Worm (Caenorhabditis elegans) whole organism, L1 larva: Measurements from ENCODE around the gene T20B12.5.
A peak's percentile ranks its signal among the peaks of the same experiment; 100 is the strongest.

Source experiments
- C16A3.4 ChIP-seq: fragments of 150-350 bp; optimal IDR thresholded peaks from 2 replicates; lab custom pipeline; 2014; ENCODE audit warnings: missing biosample characterization, missing genetic modification characterization
- F16B12.6 ChIP-seq: fragments of 150-350 bp; optimal IDR thresholded peaks from 2 replicates; lab custom pipeline; 2014; ENCODE audit warnings: missing biosample characterization, missing genetic modification characterization
- aly-2 ChIP-seq: fragments of 150-350 bp; optimal IDR thresholded peaks from 2 replicates; lab custom pipeline; 2014; ENCODE audit warnings: missing biosample characterization, missing genetic modification characterization
- ama-1 ChIP-seq: fragments of 150-350 bp; optimal IDR thresholded peaks from 2 replicates; lab custom pipeline; 2014
- blmp-1 ChIP-seq: fragments of 150-350 bp; optimal IDR thresholded peaks from 2 replicates; lab custom pipeline; 2014; ENCODE audit warnings: missing biosample characterization, missing genetic modification characterization
- ceh-63 ChIP-seq: fragments of 200-800 bp; sonication (Bioruptor generic); optimal IDR thresholded peaks from 2 replicates; lab custom pipeline; 2018; ENCODE audit warnings: mild to moderate bottlenecking, missing genetic modification characterization, missing compliant biosample characterization
- dpl-1 ChIP-seq, 3 experiments: fragments of 150-350 bp in 2 of 3; sonication (generic microtip) in 1 of 3; optimal IDR thresholded peaks; 2 replicates each; lab custom pipeline; 2014 to 2017; ENCODE audit warnings: missing biosample characterization in 3 of 3, missing genetic modification characterization in 3 of 3, missing genetic modification reagents in 3 of 3
- dsc-1 ChIP-seq: sonication (generic microtip); optimal IDR thresholded peaks from 2 replicates; lab custom pipeline; 2016; ENCODE audit warnings: mild to moderate bottlenecking, missing genetic modification characterization, missing compliant biosample characterization
- efl-1 ChIP-seq, 4 experiments: fragments of 150-350 bp; optimal IDR thresholded peaks in 3 of 4; peaks in 1 of 4; 1 replicate in 1 of 4; 2 replicates in 3 of 4; lab custom pipeline; 2014; ENCODE audit warnings: missing biosample characterization in 2 of 4, missing genetic modification characterization in 2 of 4, missing genetic modification reagents in 2 of 4
- elt-2 ChIP-seq: sonication (generic microtip); optimal IDR thresholded peaks from 2 replicates; lab custom pipeline; 2016; ENCODE audit warnings: missing genetic modification characterization, mild to moderate bottlenecking, inconsistent platforms, missing compliant biosample characterization, missing genetic modification reagents
- ets-5 ChIP-seq: fragments of 200-800 bp; sonication (Bioruptor generic); IDR thresholded peaks from 2 replicates; pipeline ENCODE4 v1.3.6; 2022; ENCODE audit warnings: missing genetic modification characterization, missing compliant biosample characterization
- fkh-8 ChIP-seq: sonication (generic microtip); optimal IDR thresholded peaks from 2 replicates; lab custom pipeline; 2016; ENCODE audit warnings: mild to moderate bottlenecking, missing genetic modification characterization, missing compliant biosample characterization
- hlh-4 ChIP-seq: sonication (generic microtip); optimal IDR thresholded peaks from 2 replicates; lab custom pipeline; 2016; ENCODE audit warnings: mild to moderate bottlenecking, missing genetic modification characterization, missing compliant biosample characterization
- hpl-2 ChIP-seq: fragments of 150-350 bp; optimal IDR thresholded peaks from 2 replicates; lab custom pipeline; 2014; ENCODE audit warnings: missing biosample characterization, missing genetic modification reagents, missing genetic modification characterization
- irx-1 ChIP-seq: sonication (generic microtip); optimal IDR thresholded peaks from 2 replicates; lab custom pipeline; 2016; ENCODE audit warnings: missing genetic modification characterization, missing compliant biosample characterization
- lin-13 ChIP-seq: fragments of 150-350 bp; optimal IDR thresholded peaks from 2 replicates; lab custom pipeline; 2014; ENCODE audit warnings: missing biosample characterization, missing genetic modification reagents, missing genetic modification characterization
- lin-14 ChIP-seq: fragments of 200-800 bp; sonication (Bioruptor generic); optimal IDR thresholded peaks from 2 replicates; lab custom pipeline; 2018; ENCODE audit warnings: mild to moderate bottlenecking, missing genetic modification characterization, moderate library complexity, missing compliant biosample characterization
- lin-15B ChIP-seq: fragments of 150-350 bp; sonication (generic microtip); optimal IDR thresholded peaks from 3 replicates; lab custom pipeline; 2014; ENCODE audit warnings: missing biosample characterization, missing genetic modification characterization
- lin-35 ChIP-seq, 2 experiments: fragments of 150-350 bp; optimal IDR thresholded peaks; 2 replicates each; lab custom pipeline; 2014; ENCODE audit warnings: missing biosample characterization in 2 of 2, missing genetic modification characterization in 2 of 2, missing genetic modification reagents in 2 of 2
- lir-3 ChIP-seq: sonication (generic microtip); optimal IDR thresholded peaks from 2 replicates; lab custom pipeline; 2016; ENCODE audit warnings: mild to moderate bottlenecking, missing genetic modification characterization, moderate library complexity, missing compliant biosample characterization; ENCODE audit not compliant: poor library complexity
- lsy-2 ChIP-seq, 2 experiments: fragments of 150-350 bp; optimal IDR thresholded peaks; 2 replicates each; lab custom pipeline; 2014; ENCODE audit warnings: missing biosample characterization in 2 of 2, missing genetic modification characterization in 2 of 2
- mdl-1 ChIP-seq, 2 experiments: fragments of 150-350 bp; optimal IDR thresholded peaks; 2 replicates each; lab custom pipeline; 2014 to 2017; ENCODE audit warnings: missing biosample characterization in 2 of 2, missing genetic modification characterization in 2 of 2, inconsistent platforms in 1 of 2
- mep-1 ChIP-seq: fragments of 150-350 bp; optimal IDR thresholded peaks from 2 replicates; lab custom pipeline; 2014; ENCODE audit warnings: missing biosample characterization, missing genetic modification characterization
- nhr-19 ChIP-seq: fragments of 200-800 bp; sonication (Bioruptor generic); conservative IDR thresholded peaks from 2 replicates; pipeline ENCODE4 v1.3.6; 2022; ENCODE audit warnings: missing genetic modification characterization, missing compliant biosample characterization
- nhr-20 ChIP-seq: sonication (generic microtip); optimal IDR thresholded peaks from 2 replicates; lab custom pipeline; 2016; ENCODE audit warnings: mild to moderate bottlenecking, missing genetic modification characterization, missing compliant biosample characterization
- nhr-47 ChIP-seq: sonication (generic microtip); optimal IDR thresholded peaks from 2 replicates; lab custom pipeline; 2016; ENCODE audit warnings: mild to moderate bottlenecking, missing genetic modification characterization, moderate library complexity, missing compliant biosample characterization
- nhr-71 ChIP-seq: sonication (generic microtip); optimal IDR thresholded peaks from 2 replicates; lab custom pipeline; 2016; ENCODE audit warnings: mild to moderate bottlenecking, missing genetic modification characterization, moderate library complexity, missing compliant biosample characterization
- nhr-76 ChIP-seq: sonication (generic microtip); optimal IDR thresholded peaks from 2 replicates; lab custom pipeline; 2017; ENCODE audit warnings: missing biosample characterization, missing genetic modification characterization
- nhr-77 ChIP-seq: fragments of 150-350 bp; optimal IDR thresholded peaks from 2 replicates; lab custom pipeline; 2014; ENCODE audit warnings: missing biosample characterization, missing genetic modification characterization
- nhr-84 ChIP-seq: sonication (generic microtip); optimal IDR thresholded peaks from 2 replicates; lab custom pipeline; 2017; ENCODE audit warnings: missing biosample characterization, missing genetic modification characterization
- nhr-85 ChIP-seq: sonication (generic microtip); peaks from one replicate; lab custom pipeline; 2016; ENCODE audit warnings: missing genetic modification characterization, inconsistent platforms, missing compliant biosample characterization
- nhr-90 ChIP-seq: sonication (generic microtip); optimal IDR thresholded peaks from 2 replicates; lab custom pipeline; 2016; ENCODE audit warnings: mild to moderate bottlenecking, missing genetic modification characterization, missing compliant biosample characterization; ENCODE audit not compliant: poor library complexity
- pqm-1 ChIP-seq: sonication (generic microtip); optimal IDR thresholded peaks from 3 replicates; lab custom pipeline; 2017; ENCODE audit warnings: missing biosample characterization, missing genetic modification characterization
- rnt-1 ChIP-seq: sonication (generic microtip); optimal IDR thresholded peaks from 2 replicates; lab custom pipeline; 2016; ENCODE audit warnings: mild to moderate bottlenecking, missing genetic modification characterization, moderate library complexity, missing compliant biosample characterization
- skn-1 ChIP-seq: fragments of 150-350 bp; optimal IDR thresholded peaks from 2 replicates; lab custom pipeline; 2014; ENCODE audit warnings: missing biosample characterization, missing genetic modification characterization
- snpc-4 ChIP-seq: fragments of 150-350 bp; optimal IDR thresholded peaks from 2 replicates; lab custom pipeline; 2014; ENCODE audit warnings: missing biosample characterization, missing genetic modification characterization
- snu-23 ChIP-seq: sonication (generic microtip); optimal IDR thresholded peaks from 2 replicates; lab custom pipeline; 2016; ENCODE audit warnings: missing genetic modification characterization, missing compliant biosample characterization
- sox-4 ChIP-seq: sonication (generic microtip); optimal IDR thresholded peaks from 2 replicates; lab custom pipeline; 2016; ENCODE audit warnings: missing genetic modification characterization, missing compliant biosample characterization
- sup-37 ChIP-seq: fragments of 200-800 bp; sonication (Bioruptor generic); optimal IDR thresholded peaks from 2 replicates; lab custom pipeline; 2018; ENCODE audit warnings: mild to moderate bottlenecking, missing genetic modification characterization, missing compliant biosample characterization
- swsn-7 ChIP-seq: sonication (generic microtip); optimal IDR thresholded peaks from 2 replicates; lab custom pipeline; 2016; ENCODE audit warnings: missing genetic modification characterization, missing compliant biosample characterization
- tbx-2 ChIP-seq: sonication (generic microtip); optimal IDR thresholded peaks from 2 replicates; lab custom pipeline; 2016; ENCODE audit warnings: missing genetic modification characterization, missing compliant biosample characterization
- tlp-1 ChIP-seq: fragments of 150-350 bp; optimal IDR thresholded peaks from 2 replicates; lab custom pipeline; 2014; ENCODE audit warnings: missing biosample characterization, missing genetic modification characterization
- unc-130 ChIP-seq: fragments of 150-350 bp; optimal IDR thresholded peaks from 2 replicates; lab custom pipeline; 2017; ENCODE audit warnings: missing biosample characterization, missing genetic modification characterization, inconsistent platforms
- unc-62 ChIP-seq: fragments of 150-350 bp; optimal IDR thresholded peaks from 2 replicates; lab custom pipeline; 2014; ENCODE audit warnings: missing biosample characterization, missing genetic modification reagents, missing genetic modification characterization
- unc-86 ChIP-seq: sonication (generic microtip); optimal IDR thresholded peaks from 2 replicates; lab custom pipeline; 2016; ENCODE audit warnings: missing genetic modification characterization, missing compliant biosample characterization
- vab-15 ChIP-seq: sonication (generic microtip); optimal IDR thresholded peaks from 2 replicates; lab custom pipeline; 2017; ENCODE audit warnings: missing genotype, mild to moderate bottlenecking, missing genetic modification characterization, missing compliant biosample characterization
- xbp-1 ChIP-seq: sonication (generic microtip); optimal IDR thresholded peaks from 2 replicates; lab custom pipeline; 2016; ENCODE audit warnings: missing genetic modification characterization, missing compliant biosample characterization
- zip-4 ChIP-seq: fragments of 200-800 bp; sonication (Bioruptor generic); optimal IDR thresholded peaks from 2 replicates; lab custom pipeline; 2018; ENCODE audit warnings: mild to moderate bottlenecking, missing genetic modification characterization, moderate library complexity, missing compliant biosample characterization
- ztf-4 ChIP-seq: fragments of 150-350 bp; optimal IDR thresholded peaks from 2 replicates; lab custom pipeline; 2014; ENCODE audit warnings: missing biosample characterization, missing genetic modification characterization

Gene T20B12.5

DNA sequence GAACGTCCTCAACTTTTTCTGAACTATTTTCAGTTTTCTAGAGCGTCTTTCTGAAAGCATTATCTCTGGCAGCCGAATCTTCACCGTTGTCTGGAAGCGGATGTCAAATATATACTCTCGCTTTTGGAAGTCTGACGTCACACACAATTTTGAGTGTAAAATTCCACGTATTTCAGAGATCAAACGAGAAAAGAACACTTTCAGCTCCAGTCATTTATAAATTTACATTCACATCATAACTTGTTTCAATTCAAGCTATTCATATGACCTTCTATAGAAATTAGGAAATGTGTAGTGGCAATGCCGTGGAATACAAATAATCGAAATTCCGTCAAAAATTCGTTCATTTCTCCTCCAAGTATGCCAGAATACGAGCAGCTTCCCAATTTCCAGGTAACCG, 1.3 kb downstream of the T20B12.5 start, which contains the start of gene F08F8.11:
TSS of gene F08F8.11 (plus strand) at position 301 of the 400 bp plus-strand sequence.
- TF ChIP-seq tlp-1 (no peak), lin-35 (GFP tag; optimal IDR thresholded peaks at IDR 0.05; lab: Kevin White, UChicago) (no peak), nhr-85 (tag; lab: Kevin White, UChicago) (peak; percentile 32), ceh-63 (GFP tag; lab: Kevin White, UChicago) (no peak), ama-1 (no peak), lin-15B (no peak), pqm-1 (tag; lab: Kevin White, UChicago) (no peak), irx-1 (tag; lab: Kevin White, UChicago) (no peak), lir-3 (tag; lab: Kevin White, UChicago) (no peak), snpc-4 (tag; lab: Kevin White, UChicago) (no peak), dsc-1 (tag; lab: Kevin White, UChicago) (no peak), efl-1 (optimal IDR thresholded peaks at IDR 0.05; lab: Kevin White, UChicago) (no peak), efl-1 (GFP tag; optimal IDR thresholded peaks at IDR 0.05 in 1 of 2; lab: Kevin White, UChicago) (peak in 1 of 2 experiments; percentile 10), swsn-7 (tag; lab: Kevin White, UChicago) (no peak)

DNA sequence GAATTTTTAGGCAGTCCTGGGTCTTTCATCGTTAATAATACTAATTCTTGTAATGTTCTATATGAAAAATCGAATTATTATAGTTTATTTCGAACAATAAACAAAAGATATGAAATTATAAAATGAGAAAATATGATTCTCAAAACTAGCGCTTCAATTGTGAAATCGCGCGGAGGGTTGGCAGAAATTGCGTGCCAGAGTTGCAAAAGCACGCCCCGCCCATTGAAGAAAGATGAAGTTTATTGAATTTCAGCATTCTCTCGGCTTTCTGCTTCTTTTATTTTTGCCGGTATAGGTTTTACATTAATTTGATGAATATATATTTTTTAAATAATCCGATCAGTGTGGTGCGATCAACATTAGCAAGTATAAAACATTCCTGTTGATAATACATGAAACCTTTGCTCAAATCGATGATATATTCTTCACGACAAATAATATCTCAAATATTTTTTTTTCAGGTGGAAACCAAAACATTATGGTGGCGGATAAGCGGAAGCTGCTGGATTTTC, 7.8 kb downstream of the T20B12.5 start, which contains the start of the genes eco-1 and hmgr-1:
TSS of gene eco-1 (minus strand) at position 59 of the 512 bp plus-strand sequence.
TSS of gene hmgr-1 (plus strand) at position 462 of the 512 bp plus-strand sequence.
- peak; percentile 59 for TF ChIP-seq nhr-71
- peak; percentile 16 for TF ChIP-seq lin-15B
- no peak for TF ChIP-seq ets-5
- TF ChIP-seq C16A3.4 (tag; lab: Kevin White, UChicago) = peak; percentile 8
- TF ChIP-seq nhr-47 (tag; lab: Kevin White, UChicago) = peak; percentile 50
- TF ChIP-seq irx-1 (tag; lab: Kevin White, UChicago) = no peak
- no peak for TF ChIP-seq blmp-1 (tag; lab: Kevin White, UChicago)
- no peak for TF ChIP-seq ztf-4 (tag; lab: Kevin White, UChicago)
- peak; percentile 38 for TF ChIP-seq lir-3 (tag; lab: Kevin White, UChicago)
- TF ChIP-seq tbx-2 = peak; percentile 27
- TF ChIP-seq elt-2 (tag; lab: Kevin White, UChicago) = no peak
- peak; percentile 17 to 79 for TF ChIP-seq efl-1 (optimal IDR thresholded peaks at IDR 0.05; lab: Kevin White, UChicago)
- peak; percentile 83 to 98 for TF ChIP-seq efl-1 (GFP tag; optimal IDR thresholded peaks at IDR 0.05 in 1 of 2; lab: Kevin White, UChicago)
- no peak for TF ChIP-seq unc-62
- TF ChIP-seq nhr-84 (tag; lab: Kevin White, UChicago) = no peak
- no peak for TF ChIP-seq nhr-76 (tag; lab: Kevin White, UChicago)
- TF ChIP-seq aly-2 (tag; lab: Kevin White, UChicago) = no peak
- peak; percentile 24 for TF ChIP-seq unc-86 (tag; lab: Kevin White, UChicago)
- TF ChIP-seq hpl-2 (GFP tag; lab: Kevin White, UChicago) = no peak
- peak in 1 of 2 experiments; percentile 15 for TF ChIP-seq mdl-1 (tag; optimal IDR thresholded peaks at IDR 0.05; lab: Kevin White, UChicago)
- TF ChIP-seq mep-1 (tag; lab: Kevin White, UChicago) = peak; percentile 52
- TF ChIP-seq lin-14 (GFP tag; lab: Kevin White, UChicago) = no peak
- no peak for TF ChIP-seq nhr-85 (tag; lab: Kevin White, UChicago)
- TF ChIP-seq skn-1 (tag; lab: Kevin White, UChicago) = peak; percentile 50
- TF ChIP-seq nhr-90 (tag; lab: Kevin White, UChicago) = peak; percentile 41
- TF ChIP-seq tlp-1 = no peak
- TF ChIP-seq F16B12.6 (tag; lab: Kevin White, UChicago) = peak; percentile 42
- no peak for TF ChIP-seq sox-4 (tag; lab: Kevin White, UChicago)
- peak; percentile 30 for TF ChIP-seq snu-23
- TF ChIP-seq dpl-1 (GFP tag; optimal IDR thresholded peaks at IDR 0.05; lab: Kevin White, UChicago) = peak; percentile 65 to 83 (median 76)
- peak; percentile 39 for TF ChIP-seq xbp-1 (tag; lab: Kevin White, UChicago)
- peak; percentile 0 for TF ChIP-seq zip-4 (GFP tag; lab: Kevin White, UChicago)
- TF ChIP-seq lsy-2 (tag; optimal IDR thresholded peaks at IDR 0.05; lab: Kevin White, UChicago) = peak; percentile 55 to 62
- peak; percentile 53 for TF ChIP-seq swsn-7 (tag; lab: Kevin White, UChicago)
- TF ChIP-seq vab-15 = no peak
- no peak for TF ChIP-seq pqm-1 (tag; lab: Kevin White, UChicago)
- TF ChIP-seq lin-13 (GFP tag; lab: Kevin White, UChicago) = peak; percentile 29
- TF ChIP-seq unc-130 (tag; lab: Kevin White, UChicago) = no peak
- TF ChIP-seq sup-37 (GFP tag; lab: Kevin White, UChicago) = no peak
- no peak for TF ChIP-seq fkh-8
- TF ChIP-seq lin-35 (GFP tag; optimal IDR thresholded peaks at IDR 0.05; lab: Kevin White, UChicago) = peak; percentile 52 to 87
- TF ChIP-seq rnt-1 (tag; lab: Kevin White, UChicago) = peak; percentile 68
- no peak for TF ChIP-seq nhr-77
- TF ChIP-seq nhr-20 = no peak
- TF ChIP-seq nhr-19 (GFP tag; lab: Robert Waterston, UW) = peak; percentile 27
- TF ChIP-seq hlh-4 (tag; lab: Kevin White, UChicago) = no peak
